Worm (Caenorhabditis elegans): Measurements from ENCODE around the gene T07H3.7.
"Not testable (repeated sequence)": the region's sequence is repeated elsewhere in the genome, so short reads cannot be mapped to it uniquely, and the experiment has no call there.

T07H3.7 gene

ce11 chrII:1567646-1568045, 22.1 kb downstream of the T07H3.7 start, which contains the start of gene K05F6.8:
Gene K05F6.8 (minus strand): TSS chrII:1567746.
- TF ChIP-seq snpc-4 (tag; optimal IDR thresholded peaks at IDR 0.05) (no peak), egl-27 (tag; optimal IDR thresholded peaks at IDR 0.05) (no peak), sma-9 (GFP tag; optimal IDR thresholded peaks at IDR 0.05) (no peak), sma-9 (tag; optimal IDR thresholded peaks at IDR 0.05) (no peak), R02D3.7 (tag; optimal IDR thresholded peaks at IDR 0.05) (no peak), mab-5 (tag; optimal IDR thresholded peaks at IDR 0.05) (no peak), fos-1 (tag; optimal IDR thresholded peaks at IDR 0.05) (no peak)

ce11 chrII:1561863-1562262, 27.9 kb downstream of the T07H3.7 start, which contains the start of gene K05F6.14:
Gene K05F6.14 (plus strand): TSS chrII:1562163.
- TF ChIP-seq sem-4 (tag; optimal IDR thresholded peaks at IDR 0.05) (no peak), unc-62 (GFP tag; optimal IDR thresholded peaks at IDR 0.05) (no peak), lin-11 (tag; optimal IDR thresholded peaks at IDR 0.05) (no peak), nhr-25 (tag; optimal IDR thresholded peaks at IDR 0.05) (no peak), nhr-6 (tag; optimal IDR thresholded peaks at IDR 0.05) (no peak), lin-39 (tag; optimal IDR thresholded peaks at IDR 0.05) (no peak), crh-2 (tag; optimal IDR thresholded peaks at IDR 0.05) (no peak), C34F6.9 (tag; optimal IDR thresholded peaks at IDR 0.05) (no peak), nhr-77 (tag; optimal IDR thresholded peaks at IDR 0.05) (no peak), nhr-129 (tag; optimal IDR thresholded peaks at IDR 0.05) (no peak), lsy-2 (tag; optimal IDR thresholded peaks at IDR 0.05) (no peak), sma-3 (GFP tag; optimal IDR thresholded peaks at IDR 0.05) (no peak), R02D3.7 (tag; optimal IDR thresholded peaks at IDR 0.05) (no peak), sma-9 (GFP tag; optimal IDR thresholded peaks at IDR 0.05) (no peak), sma-9 (tag; optimal IDR thresholded peaks at IDR 0.05) (no peak), mdl-1 (tag; optimal IDR thresholded peaks at IDR 0.05) (no peak), ztf-11 (tag; optimal IDR thresholded peaks at IDR 0.05) (no peak)

- TF ChIP-seq ztf-1 (GFP tag; conservative IDR thresholded peaks at IDR 0.05) (no peak), egl-27 (tag; optimal IDR thresholded peaks at IDR 0.05) (no peak), blmp-1 (tag; optimal IDR thresholded peaks at IDR 0.05; ENCODE audit: insufficient read depth) (no peak)
Observed at ce11 chrII:1560839-1561238, 28.9 kb downstream of the T07H3.7 start.

- not testable (repeated sequence) for TF ChIP-seq skn-1, snpc-4, mdl-1 (tag; optimal IDR thresholded peaks at IDR 0.05)
Observed at ce11 chrII:1556217-1556616, 33.5 kb downstream of the T07H3.7 start, which contains the start of the genes fbxb-54 and fbxb-50. Gene fbxb-54 (minus strand): TSS chrII:1556317. Gene fbxb-50 (plus strand): TSS chrII:1556443.

ce11 chrII:1550501-1550900, 39.2 kb downstream of the T07H3.7 start, which contains the start of the genes fbxb-52 and fbxb-51:
Gene fbxb-52 (minus strand): TSS chrII:1550601.
Gene fbxb-51 (plus strand): TSS chrII:1550712.
- TF ChIP-seq aly-2 (tag; optimal IDR thresholded peaks at IDR 0.05) (no peak), lin-39 (tag; optimal IDR thresholded peaks at IDR 0.05) (no peak), unc-39 (tag; optimal IDR thresholded peaks at IDR 0.05) (no peak), skn-1 (tag; optimal IDR thresholded peaks at IDR 0.05) (no peak)

- no peak for TF ChIP-seq nhr-77 (tag; optimal IDR thresholded peaks at IDR 0.05)
Observed at ce11 chrII:1545625-1546024, 44.1 kb downstream of the T07H3.7 start, which contains the start of gene K05F6.12. Gene K05F6.12 (plus strand): TSS chrII:1545925.

ce11 chrII:1543182-1543581, 46.6 kb downstream of the T07H3.7 start, which contains the start of gene K05F6.4:
Gene K05F6.4 (plus strand): TSS chrII:1543482.
- TF ChIP-seq nhr-21 (tag; optimal IDR thresholded peaks at IDR 0.05); nhr-12 (tag; optimal IDR thresholded peaks at IDR 0.05); sma-3 (GFP tag; optimal IDR thresholded peaks at IDR 0.05): not testable (repeated sequence)

ce11 chrII:1540628-1541027, 49.1 kb downstream of the T07H3.7 start, which contains the start of gene poml-4:
Gene poml-4 (plus strand): TSS chrII:1540928.
- TF ChIP-seq crh-2, nhr-77, nhr-25 (tag; optimal IDR thresholded peaks at IDR 0.05): not testable (repeated sequence)
